Worm (Caenorhabditis elegans): ENCODE measurements around the gene srbc-20.
A peak's percentile ranks its signal among the peaks of the same experiment; 100 is the strongest.

The srbc-20 gene

ce11 chrV:2150876-2151275 lies 4.0 kb downstream of the srbc-20 start, which contains the start of gene C45H4.13:
TSS of gene C45H4.13 (minus strand) at chrV:2150976.
- TF ChIP-seq fkh-8 (tag; optimal IDR thresholded peaks at IDR 0.05) = no peak
- no peak for TF ChIP-seq pag-3 (tag; optimal IDR thresholded peaks at IDR 0.05; ENCODE audit: borderline replicate concordance, insufficient read depth)
- no peak for TF ChIP-seq rnt-1 (tag; optimal IDR thresholded peaks at IDR 0.05)
- TF ChIP-seq lin-13 (GFP tag; optimal IDR thresholded peaks at IDR 0.05) = no peak
- no peak for TF ChIP-seq pax-3 (tag; optimal IDR thresholded peaks at IDR 0.05)
- TF ChIP-seq nhr-71 (tag; optimal IDR thresholded peaks at IDR 0.05) = no peak
- TF ChIP-seq nhr-84 (tag; optimal IDR thresholded peaks at IDR 0.05) = no peak
- no peak for TF ChIP-seq unc-86 (tag; optimal IDR thresholded peaks at IDR 0.05)
- no peak for TF ChIP-seq lin-39 (tag; optimal IDR thresholded peaks at IDR 0.05)
- TF ChIP-seq mef-2 (tag; optimal IDR thresholded peaks at IDR 0.05) = no peak
- TF ChIP-seq C16A3.4 (tag; optimal IDR thresholded peaks at IDR 0.05) = no peak
- TF ChIP-seq sup-37 (GFP tag; optimal IDR thresholded peaks at IDR 0.05) = no peak
- TF ChIP-seq ceh-63 (GFP tag; optimal IDR thresholded peaks at IDR 0.05) = no peak
- TF ChIP-seq efl-1 (optimal IDR thresholded peaks at IDR 0.05) = no peak
- no peak for TF ChIP-seq efl-1 (GFP tag; optimal IDR thresholded peaks at IDR 0.05 in 1 of 2)

- TF ChIP-seq snu-23 (GFP tag; optimal IDR thresholded peaks at IDR 0.05) = no peak
- TF ChIP-seq C16A3.4 (tag; optimal IDR thresholded peaks at IDR 0.05) = no peak
- TF ChIP-seq unc-98 (GFP tag; IDR thresholded peaks at IDR 0.05) = no peak
- no peak for TF ChIP-seq nhr-19 (GFP tag; conservative IDR thresholded peaks at IDR 0.05)
- TF ChIP-seq nhr-28 (tag; optimal IDR thresholded peaks at IDR 0.05) = no peak
- TF ChIP-seq pqm-1 (tag; optimal IDR thresholded peaks at IDR 0.05) = no peak
- no peak for TF ChIP-seq lin-39 (tag; optimal IDR thresholded peaks at IDR 0.05)
- TF ChIP-seq nhr-12 (tag; optimal IDR thresholded peaks at IDR 0.05) = no peak
- no peak for TF ChIP-seq alr-1 (tag; optimal IDR thresholded peaks at IDR 0.05; ENCODE audit: borderline replicate concordance)
- no peak for TF ChIP-seq tbx-2 (tag; optimal IDR thresholded peaks at IDR 0.05)
- TF ChIP-seq dpl-1 (GFP tag; optimal IDR thresholded peaks at IDR 0.05) = no peak
- TF ChIP-seq C04F5.9 (tag; optimal IDR thresholded peaks at IDR 0.05) = no peak
- no peak for TF ChIP-seq nhr-11 (tag; optimal IDR thresholded peaks at IDR 0.05)
- TF ChIP-seq unc-130 (tag; optimal IDR thresholded peaks at IDR 0.05) = no peak
- no peak for TF ChIP-seq unc-86 (tag; optimal IDR thresholded peaks at IDR 0.05)
- no peak for TF ChIP-seq lin-15B (tag; optimal IDR thresholded peaks at IDR 0.05)
- no peak for TF ChIP-seq aha-1 (tag; optimal IDR thresholded peaks at IDR 0.05)
Observed at ce11 chrV:2151458-2151857, 4.6 kb downstream of the srbc-20 start, which contains the start of gene srbc-24. TSS of gene srbc-24 (plus strand) at chrV:2151758.

ce11 chrV:2153274-2153673 lies 6.4 kb downstream of the srbc-20 start, which contains the start of gene srbc-23:
TSS of gene srbc-23 (plus strand) at chrV:2153574.
- TF ChIP-seq nhr-237 (tag; optimal IDR thresholded peaks at IDR 0.05) (no peak), lsy-2 (tag; optimal IDR thresholded peaks at IDR 0.05) (no peak), unc-86 (tag; optimal IDR thresholded peaks at IDR 0.05) (no peak), nhr-20 (tag; optimal IDR thresholded peaks at IDR 0.05) (no peak), fkh-10 (GFP tag; optimal IDR thresholded peaks at IDR 0.05) (no peak), unc-62 (GFP tag; optimal IDR thresholded peaks at IDR 0.05) (no peak), hlh-4 (tag; optimal IDR thresholded peaks at IDR 0.05) (no peak), nhr-77 (tag; optimal IDR thresholded peaks at IDR 0.05) (no peak), rnt-1 (tag; optimal IDR thresholded peaks at IDR 0.05) (no peak), dpl-1 (GFP tag; optimal IDR thresholded peaks at IDR 0.05) (no peak), snpc-4 (tag; optimal IDR thresholded peaks at IDR 0.05) (no peak), efl-1 (optimal IDR thresholded peaks at IDR 0.05) (no peak), efl-1 (GFP tag; optimal IDR thresholded peaks at IDR 0.05 in 1 of 2) (no peak), mdl-1 (tag; optimal IDR thresholded peaks at IDR 0.05) (no peak), ceh-88 (GFP tag; IDR thresholded peaks at IDR 0.05) (no peak), unc-130 (tag; optimal IDR thresholded peaks at IDR 0.05) (no peak)

ce11 chrV:2155232-2155631 lies 8.3 kb downstream of the srbc-20 start, which contains the start of gene srbc-21:
TSS of gene srbc-21 (plus strand) at chrV:2155532.
- TF ChIP-seq elt-3 (tag; optimal IDR thresholded peaks at IDR 0.05) = no peak
- no peak for TF ChIP-seq pax-3 (tag; optimal IDR thresholded peaks at IDR 0.05)
- no peak for TF ChIP-seq efl-1 (optimal IDR thresholded peaks at IDR 0.05)
- peak in 1 of 2 experiments; percentile 12 for TF ChIP-seq efl-1 (GFP tag; optimal IDR thresholded peaks at IDR 0.05 in 1 of 2)
- TF ChIP-seq nhr-76 (tag; optimal IDR thresholded peaks at IDR 0.05) = no peak
